Worm (Caenorhabditis elegans): ENCODE measurements around the gene K08B12.3.
A peak's percentile ranks its signal among the peaks of the same experiment; 100 is the strongest.

Gene K08B12.3

DNA sequence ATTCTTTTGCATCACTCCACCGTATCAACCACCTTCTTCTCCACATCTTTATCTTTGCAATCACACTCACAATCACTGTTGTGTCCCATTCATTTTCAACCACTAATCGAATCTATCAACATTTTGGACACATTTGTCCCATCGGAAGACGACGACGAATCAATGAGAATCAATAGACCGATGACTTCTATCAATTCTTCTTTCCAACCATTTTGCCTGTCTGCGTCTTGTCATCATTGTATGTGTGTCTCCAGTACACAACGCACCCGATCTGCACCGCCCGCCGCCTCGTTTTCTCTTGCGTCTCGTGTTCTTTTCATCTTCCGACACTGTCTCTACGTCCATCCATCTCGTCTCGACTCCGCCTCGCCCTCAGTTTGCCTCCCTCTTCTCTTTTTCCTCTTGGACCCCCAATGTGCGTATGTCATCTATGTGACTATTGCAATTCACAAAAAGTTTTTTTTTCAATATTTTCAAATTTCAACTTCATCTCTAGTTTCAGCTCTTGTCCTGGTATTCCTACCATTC lies 11.5 kb downstream of the K08B12.3 start, which contains the start of gene dmd-7 (continued):
- TF ChIP-seq mxl-2 (GFP tag; conservative IDR thresholded peaks at IDR 0.05) (peak; percentile 69; the same call in 1 of the 2 replicates), rbr-2 (tag; optimal IDR thresholded peaks at IDR 0.05) (peak; percentile 75), Y105C5A.15 (GFP tag; IDR thresholded peaks at IDR 0.05) (no peak), aly-2 (tag; optimal IDR thresholded peaks at IDR 0.05) (no peak), zag-1 (tag; optimal IDR thresholded peaks at IDR 0.05) (peak; percentile 18), ztf-11 (tag; optimal IDR thresholded peaks at IDR 0.05) (no peak), pqm-1 (tag; optimal IDR thresholded peaks at IDR 0.05) (peak; percentile 1), daf-16 (GFP tag; optimal IDR thresholded peaks at IDR 0.05) (peak; percentile 23 to 51), daf-16 (tag; optimal IDR thresholded peaks at IDR 0.05) (peak; percentile 55), nhr-28 (tag; optimal IDR thresholded peaks at IDR 0.05) (peak; percentile 89), spr-1 (tag; optimal IDR thresholded peaks at IDR 0.05) (peak; percentile 59), arid-1 (GFP tag; conservative IDR thresholded peaks at IDR 0.05) (no peak), mdt-29 (GFP tag; IDR thresholded peaks at IDR 0.05) (0 out of 2 replicates have a peak, but pooled peaks have one; percentile 50), egl-43 (GFP tag; IDR thresholded peaks at IDR 0.05) (0 out of 2 replicates have a peak, but pooled peaks have one; percentile 14), unc-62 (GFP tag; optimal IDR thresholded peaks at IDR 0.05 in 1 of 2) (peak in 1 of 2 experiments; percentile 94), unc-62 (tag; optimal IDR thresholded peaks at IDR 0.05) (no peak), lin-1 (GFP tag; IDR thresholded peaks at IDR 0.05) (peak; percentile 75; the same call in 1 of the 2 replicates), dmd-6 (GFP tag; IDR thresholded peaks at IDR 0.05) (peak; percentile 99), mes-2 (tag; optimal IDR thresholded peaks at IDR 0.05; ENCODE audit: poor library complexity, severe bottlenecking) (peak; percentile 80), lin-38 (GFP tag; IDR thresholded peaks at IDR 0.05) (no peak), nhr-102 (tag; optimal IDR thresholded peaks at IDR 0.05) (peak; percentile 69), zfp-2 (tag; optimal IDR thresholded peaks at IDR 0.05) (no peak), ztf-7 (tag; optimal IDR thresholded peaks at IDR 0.05) (no peak), lin-29 (GFP tag; IDR thresholded peaks at IDR 0.05) (0 out of 2 replicates have a peak, but pooled peaks have one; percentile 14)

DNA sequence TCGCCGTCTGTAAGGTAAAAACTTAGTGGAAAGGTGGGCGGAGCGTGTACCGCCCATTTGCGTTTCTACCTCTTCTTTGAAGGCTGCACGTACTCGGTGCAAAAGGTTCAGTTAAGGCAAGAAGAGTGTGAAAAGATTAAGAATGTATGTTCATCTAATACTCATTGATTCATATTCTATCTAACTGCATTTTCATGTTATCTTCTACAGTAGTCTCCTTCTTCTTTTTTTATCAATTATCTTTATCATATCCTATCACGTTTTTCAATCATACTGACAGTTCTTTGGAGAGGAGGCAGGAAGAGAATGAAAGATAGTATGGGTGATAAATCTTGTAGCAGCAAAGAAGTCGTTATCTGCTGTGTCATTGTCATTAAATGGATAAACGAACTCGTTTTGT lies 12.4 kb downstream of the K08B12.3 start:
- TF ChIP-seq cey-2 (tag; optimal IDR thresholded peaks at IDR 0.05; ENCODE audit: borderline replicate concordance, insufficient read depth) = peak; percentile 91
- TF ChIP-seq R02D3.7 (tag; optimal IDR thresholded peaks at IDR 0.05) = no peak
- TF ChIP-seq daf-16 (GFP tag; optimal IDR thresholded peaks at IDR 0.05) = no peak
- peak; percentile 7 for TF ChIP-seq daf-16 (tag; optimal IDR thresholded peaks at IDR 0.05)
- TF ChIP-seq mes-2 (tag; optimal IDR thresholded peaks at IDR 0.05; ENCODE audit: poor library complexity, severe bottlenecking) = peak; percentile 39
- peak; percentile 97 for TF ChIP-seq dmd-6 (GFP tag; IDR thresholded peaks at IDR 0.05)
- TF ChIP-seq dmd-9 (GFP tag; IDR thresholded peaks at IDR 0.05) = no peak
- no peak for TF ChIP-seq ctbp-1 (GFP tag; IDR thresholded peaks at IDR 0.05)
- TF ChIP-seq T20F7.1 (GFP tag; optimal IDR thresholded peaks at IDR 0.05) = no peak
- peak; percentile 63; the same call in 1 of the 2 replicates for TF ChIP-seq php-3 (GFP tag; IDR thresholded peaks at IDR 0.05)
- TF ChIP-seq ztf-11 (tag; optimal IDR thresholded peaks at IDR 0.05) = no peak
- TF ChIP-seq set-16 (GFP tag; IDR thresholded peaks at IDR 0.05) = no peak
- no peak for TF ChIP-seq egl-27 (tag; optimal IDR thresholded peaks at IDR 0.05)
- peak; percentile 76 for TF ChIP-seq gei-8 (GFP tag; optimal IDR thresholded peaks at IDR 0.05)
- TF ChIP-seq ama-1 (optimal IDR thresholded peaks at IDR 0.05) = no peak
- TF ChIP-seq hif-1 (tag; optimal IDR thresholded peaks at IDR 0.05) = peak; percentile 86 to 97
- TF ChIP-seq unc-62 (GFP tag; optimal IDR thresholded peaks at IDR 0.05 in 1 of 2) = peak in 1 of 2 experiments; percentile 98
- no peak for TF ChIP-seq unc-62 (tag; optimal IDR thresholded peaks at IDR 0.05)
- TF ChIP-seq nhr-28 (tag; optimal IDR thresholded peaks at IDR 0.05) = peak; percentile 86
- TF ChIP-seq hlh-11 (tag; optimal IDR thresholded peaks at IDR 0.05) = peak; percentile 88
- TF ChIP-seq aly-2 (tag; optimal IDR thresholded peaks at IDR 0.05) = no peak
- peak; percentile 99 for TF ChIP-seq nhr-48 (tag; optimal IDR thresholded peaks at IDR 0.05)
- no peak for TF ChIP-seq Y48G9A.11 (GFP tag; IDR thresholded peaks at IDR 0.05)
- TF ChIP-seq nhr-102 (tag; optimal IDR thresholded peaks at IDR 0.05) = peak; percentile 4
- TF ChIP-seq rbr-2 (tag; optimal IDR thresholded peaks at IDR 0.05) = no peak
- TF ChIP-seq nhr-77 (tag; optimal IDR thresholded peaks at IDR 0.05) = no peak
- no peak for TF ChIP-seq nhr-111 (GFP tag; optimal IDR thresholded peaks at IDR 0.05)
- peak; percentile 31 to 86 for TF ChIP-seq mdl-1 (tag; optimal IDR thresholded peaks at IDR 0.05)
- peak in 1 of 2 experiments; percentile 75 for TF ChIP-seq lsy-2 (tag; optimal IDR thresholded peaks at IDR 0.05)
- TF ChIP-seq mxl-3 (GFP tag; optimal IDR thresholded peaks at IDR 0.05) = peak; percentile 78
- TF ChIP-seq zfp-2 (tag; optimal IDR thresholded peaks at IDR 0.05) = no peak
- TF ChIP-seq ceh-20 (GFP tag; IDR thresholded peaks at IDR 0.05) = peak; percentile 71
- peak; percentile 67 for TF ChIP-seq hlh-30 (tag; optimal IDR thresholded peaks at IDR 0.05; ENCODE audit: insufficient read depth)
- peak; percentile 100 for TF ChIP-seq aha-1 (tag)
- TF ChIP-seq unc-39 (tag; optimal IDR thresholded peaks at IDR 0.05) = no peak
- TF ChIP-seq nhr-10 (tag; optimal IDR thresholded peaks at IDR 0.05) = peak; percentile 29
